Fruit fly (Drosophila melanogaster) whole organism, embryonic: ENCODE data around the gene Antdh.

Experiments
- Aef1 ChIP-seq: fragments of 200-800 bp; sonication (Bioruptor generic); IDR thresholded peaks from 3 replicates; pipeline ENCODE4 v1.3.6; 2022; ENCODE audit warnings: missing biosample characterization, missing genetic modification characterization
- Bgb ChIP-seq: fragments of 200-800 bp; sonication (Bioruptor generic); IDR thresholded peaks from 2 replicates; pipeline ENCODE4 v1.3.6; 2022; ENCODE audit warnings: missing biosample characterization, missing genetic modification characterization; ENCODE audit not compliant: partially characterized antibody
- CG12942 ChIP-seq: fragments of 200-800 bp; sonication (Bioruptor generic); optimal IDR thresholded peaks from 3 replicates; lab custom pipeline; 2016; ENCODE audit warnings: missing biosample characterization, missing genetic modification characterization
- CG14965 ChIP-seq: fragments of 200-800 bp; sonication (Bioruptor generic); optimal IDR thresholded peaks from 2 replicates; lab custom pipeline; 2016; ENCODE audit warnings: missing biosample characterization, missing genetic modification characterization, borderline replicate concordance
- CG15073 ChIP-seq: fragments of 200-800 bp; sonication (Bioruptor generic); optimal IDR thresholded peaks from 2 replicates; lab custom pipeline; 2016; ENCODE audit warnings: missing biosample characterization, missing genetic modification characterization
- CG16813 ChIP-seq: fragments of 200-800 bp; sonication (Bioruptor generic); IDR thresholded peaks from 3 replicates; pipeline ENCODE4 v1.3.6; 2022; ENCODE audit warnings: missing biosample characterization, missing genetic modification characterization; ENCODE audit not compliant: partially characterized antibody
- CG17568 ChIP-seq: fragments of 200-800 bp; sonication (Bioruptor generic); optimal IDR thresholded peaks from 2 replicates; lab custom pipeline; 2018; ENCODE audit warnings: missing biosample characterization, mild to moderate bottlenecking, missing genetic modification characterization, moderate library complexity
- CG1792 ChIP-seq: fragments of 200-800 bp; sonication (Bioruptor generic); optimal IDR thresholded peaks from 2 replicates; lab custom pipeline; 2016; ENCODE audit warnings: missing biosample characterization, missing genetic modification characterization
- CG31224 ChIP-seq: fragments of 200-800 bp; sonication (Bioruptor generic); IDR thresholded peaks from 2 replicates; pipeline ENCODE4 v1.3.6; 2022; ENCODE audit warnings: missing biosample characterization, missing genetic modification characterization
- CG3995 ChIP-seq: fragments of 200-800 bp; sonication (Bioruptor generic); optimal IDR thresholded peaks from 3 replicates; lab custom pipeline; 2016; ENCODE audit warnings: missing biosample characterization, missing genetic modification characterization
- CG4360 ChIP-seq: fragments of 200-800 bp; sonication (Bioruptor generic); IDR thresholded peaks from 2 replicates; pipeline ENCODE4 v1.3.6; 2022; ENCODE audit warnings: missing biosample characterization, missing genetic modification characterization
- CG6689 ChIP-seq: fragments of 200-800 bp; sonication (Bioruptor generic); IDR thresholded peaks from 2 replicates; pipeline ENCODE4 v1.3.6; 2022; ENCODE audit warnings: missing biosample characterization, missing genetic modification characterization
- CG6854 ChIP-seq: fragments of 200-800 bp; sonication (Bioruptor generic); optimal IDR thresholded peaks from 3 replicates; lab custom pipeline; 2017; ENCODE audit warnings: missing biosample characterization, mild to moderate bottlenecking, missing genetic modification characterization
- CG8924 ChIP-seq: fragments of 200-800 bp; optimal IDR thresholded peaks from 3 replicates; lab custom pipeline; 2019; ENCODE audit warnings: missing biosample characterization, mild to moderate bottlenecking, missing genetic modification characterization, moderate library complexity
- CG9437 ChIP-seq: fragments of 200-800 bp; sonication (Bioruptor generic); optimal IDR thresholded peaks from 2 replicates; lab custom pipeline; 2018; ENCODE audit warnings: missing biosample characterization, mild to moderate bottlenecking, missing genetic modification characterization
- CG9727 ChIP-seq: fragments of 200-800 bp; sonication (Bioruptor generic); optimal IDR thresholded peaks from 3 replicates; lab custom pipeline; 2017; ENCODE audit warnings: missing biosample characterization, mild to moderate bottlenecking, missing genetic modification characterization
- CG9932 ChIP-seq: fragments of 200-800 bp; sonication (Bioruptor generic); IDR thresholded peaks from 2 replicates; pipeline ENCODE4 v1.3.6; 2022; ENCODE audit warnings: missing biosample characterization, missing genetic modification characterization
- Chrac-16 ChIP-seq: fragments of 200-800 bp; sonication (Bioruptor generic); optimal IDR thresholded peaks from 3 replicates; lab custom pipeline; 2016; ENCODE audit warnings: missing biosample characterization, missing genetic modification characterization
- Drgx ChIP-seq: fragments of 200-800 bp; sonication (Bioruptor generic); IDR thresholded peaks from 2 replicates; pipeline ENCODE4 v1.3.6; 2022; ENCODE audit warnings: missing biosample characterization, missing genetic modification characterization
- Eip74EF ChIP-seq, 2 experiments: fragments of 200-800 bp in 1 of 2; fragments of >200 bp in 1 of 2; sonication (Bioruptor generic) in 1 of 2; optimal IDR thresholded peaks; 2 replicates each; lab custom pipeline; 2017 to 2019; ENCODE audit warnings: missing biosample characterization in 2 of 2, missing genetic modification characterization in 2 of 2, mild to moderate bottlenecking in 1 of 2, moderate library complexity in 1 of 2
- Gsc ChIP-seq: fragments of 200-800 bp; sonication (Bioruptor generic); IDR thresholded peaks from 2 replicates; pipeline ENCODE4 v1.3.6; 2022; ENCODE audit warnings: missing biosample characterization, missing genetic modification characterization
- H2.0 ChIP-seq: fragments of 200-800 bp; sonication (Bioruptor generic); IDR thresholded peaks from 2 replicates; pipeline ENCODE4 v1.3.6; 2022; ENCODE audit warnings: missing biosample characterization, missing genetic modification characterization
- Hey ChIP-seq: fragments of 200-800 bp; sonication (Bioruptor generic); optimal IDR thresholded peaks from 3 replicates; lab custom pipeline; 2018; ENCODE audit warnings: missing biosample characterization, mild to moderate bottlenecking, missing genetic modification characterization
- Hmr ChIP-seq: fragments of 200-800 bp; sonication (Bioruptor generic); optimal IDR thresholded peaks from 3 replicates; lab custom pipeline; 2017; ENCODE audit warnings: mild to moderate bottlenecking, missing biosample characterization, missing genetic modification reagents, missing genetic modification characterization
- Hr39 ChIP-seq: fragments of >200 bp; optimal IDR thresholded peaks from 2 replicates; lab custom pipeline; 2017
- Lhr ChIP-seq: fragments of 200-800 bp; sonication (Bioruptor generic); optimal IDR thresholded peaks from 3 replicates; lab custom pipeline; 2017; ENCODE audit warnings: mild to moderate bottlenecking, missing biosample characterization, missing genetic modification reagents, missing genetic modification characterization
- Myb ChIP-seq: fragments of 200-800 bp; sonication (Bioruptor generic); optimal IDR thresholded peaks from 2 replicates; lab custom pipeline; 2016; ENCODE audit warnings: missing biosample characterization, missing genetic modification characterization
- Nf-YA ChIP-seq: fragments of 200-800 bp; sonication (Bioruptor generic); IDR thresholded peaks from 2 replicates; pipeline ENCODE4 v1.3.6; 2022; ENCODE audit warnings: missing biosample characterization, missing genetic modification characterization
- Nf-YC ChIP-seq: fragments of 200-800 bp; optimal IDR thresholded peaks from 3 replicates; lab custom pipeline; 2019; ENCODE audit warnings: missing biosample characterization, mild to moderate bottlenecking, missing genetic modification characterization, moderate library complexity
- NfI ChIP-seq: fragments of 200-800 bp; sonication (Bioruptor generic); optimal IDR thresholded peaks from 3 replicates; lab custom pipeline; 2018; ENCODE audit warnings: missing biosample characterization, mild to moderate bottlenecking, missing genetic modification characterization, moderate library complexity
- Opbp ChIP-seq: fragments of 200-800 bp; sonication (Bioruptor generic); IDR thresholded peaks from 3 replicates; pipeline ENCODE4 v1.3.6; 2022; ENCODE audit warnings: missing biosample characterization, missing genetic modification characterization; ENCODE audit not compliant: partially characterized antibody
- Sox100B ChIP-seq: fragments of 200-800 bp; sonication (Bioruptor generic); optimal IDR thresholded peaks from 3 replicates; lab custom pipeline; 2018; ENCODE audit warnings: missing biosample characterization, mild to moderate bottlenecking, missing genetic modification characterization
- Ssrp ChIP-seq: fragments of 200-800 bp; sonication (Bioruptor generic); optimal IDR thresholded peaks from 2 replicates; lab custom pipeline; 2018; ENCODE audit warnings: missing biosample characterization, mild to moderate bottlenecking, missing genetic modification characterization, moderate library complexity
- TFAM ChIP-seq: fragments of 200-800 bp; sonication (Bioruptor generic); optimal IDR thresholded peaks from 2 replicates; lab custom pipeline; 2017; ENCODE audit warnings: missing biosample characterization, missing genetic modification characterization, inconsistent platforms
- abd-A ChIP-seq: fragments of 200-800 bp; sonication (Bioruptor generic); optimal IDR thresholded peaks from 3 replicates; lab custom pipeline; 2019; ENCODE audit warnings: missing biosample characterization, mild to moderate bottlenecking, missing genetic modification characterization, moderate library complexity
- crp ChIP-seq, 2 experiments: fragments of 200-800 bp; sonication (Bioruptor generic); optimal IDR thresholded peaks; 2 replicates in 1 of 2; 3 replicates in 1 of 2; lab custom pipeline; 2017; ENCODE audit warnings: missing biosample characterization in 2 of 2, missing genetic modification characterization in 2 of 2, mild to moderate bottlenecking in 1 of 2, moderate library complexity in 1 of 2
- cwo ChIP-seq: fragments of 200-800 bp; sonication (Bioruptor generic); optimal IDR thresholded peaks from 3 replicates; lab custom pipeline; 2017; ENCODE audit warnings: missing biosample characterization, missing genetic modification characterization, mild to moderate bottlenecking, moderate library complexity, missing genetic modification reagents
- emc ChIP-seq: fragments of 200-800 bp; sonication (Bioruptor generic); optimal IDR thresholded peaks from 2 replicates; lab custom pipeline; 2016; ENCODE audit warnings: missing biosample characterization, missing genetic modification characterization
- fru ChIP-seq: fragments of >200 bp; optimal IDR thresholded peaks from 2 replicates; lab custom pipeline; 2017
- lmd ChIP-seq: fragments of 200-800 bp; sonication (Bioruptor generic); IDR thresholded peaks from 2 replicates; pipeline ENCODE4 v1.3.6; 2022; ENCODE audit warnings: missing biosample characterization, missing genetic modification characterization
- lola ChIP-seq, 3 experiments: fragments of >200 bp in 2 of 3; fragments of 200-800 bp in 1 of 3; sonication (Bioruptor generic) in 1 of 3; optimal IDR thresholded peaks; 2 replicates each; lab custom pipeline; 2017 to 2019; ENCODE audit warnings: missing biosample characterization in 3 of 3, missing genetic modification characterization in 3 of 3, mild to moderate bottlenecking in 1 of 3, moderate library complexity in 1 of 3
- phol ChIP-seq: fragments of 200-800 bp; sonication (Bioruptor generic); optimal IDR thresholded peaks from 3 replicates; lab custom pipeline; 2018; ENCODE audit warnings: missing biosample characterization, mild to moderate bottlenecking, missing genetic modification characterization, moderate library complexity
- ranshi ChIP-seq: fragments of 200-800 bp; sonication (Bioruptor generic); IDR thresholded peaks from 2 replicates; pipeline ENCODE4 v1.3.6; 2022; ENCODE audit warnings: missing biosample characterization, missing genetic modification characterization
- sens ChIP-seq: fragments of 200-800 bp; sonication (Bioruptor generic); peaks from one replicate; lab custom pipeline; 2016; ENCODE audit warnings: missing biosample characterization, missing genetic modification characterization
- sna ChIP-seq: fragments of 200-800 bp; sonication (Bioruptor generic); IDR thresholded peaks from 2 replicates; pipeline ENCODE4 v1.3.6; 2022; ENCODE audit warnings: missing biosample characterization, missing genetic modification characterization; ENCODE audit not compliant: partially characterized antibody
- so ChIP-seq: fragments of 200-800 bp; sonication (Bioruptor generic); IDR thresholded peaks from 3 replicates; pipeline ENCODE4 v1.3.6; 2022; ENCODE audit warnings: missing biosample characterization, missing genetic modification characterization
- sug ChIP-seq: fragments of 200-800 bp; optimal IDR thresholded peaks from 2 replicates; lab custom pipeline; 2019; ENCODE audit warnings: missing biosample characterization, mild to moderate bottlenecking, missing genetic modification characterization, moderate library complexity
- tgo ChIP-seq: fragments of 200-800 bp; sonication (Bioruptor generic); IDR thresholded peaks from 3 replicates; pipeline ENCODE4 v1.3.6; 2022; ENCODE audit warnings: missing biosample characterization, missing genetic modification characterization
- unpg ChIP-seq: fragments of 200-800 bp; sonication (Bioruptor generic); optimal IDR thresholded peaks from 3 replicates; lab custom pipeline; 2018; ENCODE audit warnings: missing biosample characterization, mild to moderate bottlenecking, missing genetic modification characterization, moderate library complexity
- zen ChIP-seq: fragments of 200-800 bp; sonication (Bioruptor generic); optimal IDR thresholded peaks from 3 replicates; lab custom pipeline; 2018; ENCODE audit warnings: missing biosample characterization, mild to moderate bottlenecking, missing genetic modification characterization, moderate library complexity

Gene Antdh

DNA sequence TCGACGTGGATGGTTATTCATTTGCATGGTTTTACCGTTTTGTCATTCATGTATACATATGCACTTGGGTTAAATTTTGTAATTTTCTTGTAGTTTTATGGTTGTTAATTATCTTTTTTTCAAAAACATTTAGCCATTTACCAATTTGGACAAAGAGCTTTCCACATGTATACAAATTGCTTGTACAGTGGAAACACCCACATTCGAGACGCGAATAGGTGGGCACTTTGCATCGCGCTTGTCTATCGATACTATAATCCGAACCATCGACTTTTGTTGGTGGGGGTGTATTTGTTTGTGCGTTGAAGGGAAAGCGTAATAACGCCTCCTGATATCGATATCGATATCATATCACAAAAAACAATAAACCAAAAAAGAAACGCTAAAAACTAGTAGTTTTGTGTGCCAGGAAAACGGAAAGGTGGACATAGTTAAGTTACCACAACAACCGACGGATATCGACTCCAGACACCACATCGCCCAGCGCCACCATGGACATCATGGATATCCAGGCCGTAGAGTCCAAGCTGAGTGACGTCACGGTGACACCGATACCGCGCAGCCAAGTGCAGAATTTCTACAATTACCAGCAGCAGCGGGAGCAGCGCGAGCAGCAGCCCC is 31.2 kb downstream of the Antdh start, which contains the start of gene CDK2AP1 (continued):
- TF ChIP-seq CG14965 (GFP tag; lab: Kevin White, UChicago) (no peak), CG6854 (GFP tag; lab: Kevin White, UChicago) (no peak), so (GFP tag; lab: Robert Waterston, UW) (peak; percentile 51; the same call in 2 of the 3 replicates), Hmr (peak; percentile 10), Sox100B (no peak), Hey (no peak), CG1792 (no peak), CG15073 (GFP tag; lab: Kevin White, UChicago) (no peak), Aef1 (peak; percentile 25; the same call in 1 of the 3 replicates), tgo (GFP tag; lab: Robert Waterston, UW) (no peak), CG3995 (GFP tag; lab: Kevin White, UChicago) (peak; percentile 33), cwo (GFP tag; lab: Kevin White, UChicago) (no peak), CG16813 (GFP tag; lab: Robert Waterston, UW) (peak; percentile 77), abd-A (tag; lab: Kevin White, UChicago) (no peak), Eip74EF (GFP tag; optimal IDR thresholded peaks at IDR 0.05; lab: Kevin White, UChicago) (peak in 1 of 2 experiments; percentile 40), crp (GFP tag; optimal IDR thresholded peaks at IDR 0.05; lab: Kevin White, UChicago) (no peak), Ssrp (tag; lab: Kevin White, UChicago) (no peak), Bgb (GFP tag; lab: Robert Waterston, UW) (peak; percentile 70), Myb (GFP tag; lab: Kevin White, UChicago) (peak; percentile 57), NfI (GFP tag; lab: Kevin White, UChicago) (peak; percentile 12), CG6689 (GFP tag; lab: Robert Waterston, UW) (no peak), Drgx (GFP tag; lab: Robert Waterston, UW) (no peak), Nf-YC (tag; lab: Kevin White, UChicago) (no peak), zen (peak; percentile 25), H2.0 (GFP tag; lab: Robert Waterston, UW) (peak; percentile 35; the same call in 1 of the 2 replicates), Hr39 (lab: Kevin White, UChicago) (no peak), unpg (GFP tag; lab: Kevin White, UChicago) (peak; percentile 24), Nf-YA (GFP tag; lab: Robert Waterston, UW) (no peak), sug (tag; lab: Kevin White, UChicago) (peak; percentile 66), ranshi (GFP tag; lab: Robert Waterston, UW) (0 out of 2 replicates have a peak, but pooled peaks have one; percentile 29), lola (GFP tag; optimal IDR thresholded peaks at IDR 0.05; lab: Kevin White, UChicago) (peak in 1 of 3 experiments; percentile 78), CG8924 (tag; lab: Kevin White, UChicago) (peak; percentile 31), sna (GFP tag; lab: Robert Waterston, UW) (peak; percentile 68; the same call in 1 of the 2 replicates), Lhr (peak; percentile 3), lmd (GFP tag; lab: Robert Waterston, UW) (no peak), Chrac-16 (GFP tag; lab: Kevin White, UChicago) (peak; percentile 3), fru (no peak), CG9932 (GFP tag; lab: Robert Waterston, UW) (peak; percentile 55; the same call in 1 of the 2 replicates), Gsc (no peak), sens (peak; percentile 91), CG9727 (GFP tag; lab: Kevin White, UChicago) (no peak), CG9437 (no peak), CG17568 (no peak), TFAM (GFP tag; lab: Kevin White, UChicago) (no peak), CG4360 (no peak), Opbp (GFP tag; lab: Robert Waterston, UW) (peak; percentile 74), emc (GFP tag; lab: Kevin White, UChicago) (peak; percentile 21), CG12942 (GFP tag; lab: Kevin White, UChicago) (no peak), phol (peak; percentile 37), CG31224 (GFP tag; lab: Robert Waterston, UW) (no peak)
